Worm (Caenorhabditis elegans) whole organism, L2 larva: ENCODE data around the gene best-12.
"Not testable (repeated sequence)": the region's sequence is repeated elsewhere in the genome, so short reads cannot be mapped to it uniquely, and the experiment has no call there.

Source experiments
- C34F6.9 ChIP-seq: fragments of 150-350 bp; optimal IDR thresholded peaks from 2 replicates; lab custom pipeline; 2014; ENCODE audit warnings: missing biosample characterization, missing genetic modification characterization
- F13H6.1 ChIP-seq: sonication (generic microtip); optimal IDR thresholded peaks from 2 replicates; lab custom pipeline; 2016; ENCODE audit warnings: missing genetic modification characterization, missing compliant biosample characterization
- R02D3.7 ChIP-seq: fragments of 150-350 bp; optimal IDR thresholded peaks from 2 replicates; lab custom pipeline; 2014; ENCODE audit warnings: missing biosample characterization, missing genetic modification characterization
- ZK546.5 ChIP-seq: sonication (generic microtip); optimal IDR thresholded peaks from 2 replicates; lab custom pipeline; 2017; ENCODE audit warnings: missing biosample characterization, missing genetic modification characterization
- alr-1 ChIP-seq: fragments of 150-350 bp; optimal IDR thresholded peaks from 2 replicates; lab custom pipeline; 2014; ENCODE audit warnings: missing biosample characterization, missing genetic modification characterization
- ama-1 ChIP-seq: fragments of 150-350 bp; optimal IDR thresholded peaks from 2 replicates; lab custom pipeline; 2018; ENCODE audit warnings: inconsistent platforms
- blmp-1 ChIP-seq: sonication (generic microtip); optimal IDR thresholded peaks from 2 replicates; lab custom pipeline; 2017; ENCODE audit warnings: missing genetic modification characterization, mild to moderate bottlenecking, missing compliant biosample characterization, antibody characterized with exemption, moderate library complexity; ENCODE audit not compliant: insufficient read depth
- ceh-16 ChIP-seq: fragments of 150-350 bp; optimal IDR thresholded peaks from 2 replicates; lab custom pipeline; 2014; ENCODE audit warnings: missing biosample characterization, missing genetic modification characterization
- crh-2 ChIP-seq: sonication (generic microtip); optimal IDR thresholded peaks from 2 replicates; lab custom pipeline; 2017; ENCODE audit warnings: missing biosample characterization, missing genetic modification characterization
- elt-1 ChIP-seq: fragments of 150-350 bp; optimal IDR thresholded peaks from 2 replicates; lab custom pipeline; 2014; ENCODE audit warnings: missing biosample characterization, missing genetic modification characterization
- fos-1 ChIP-seq: fragments of 150-350 bp; optimal IDR thresholded peaks from 2 replicates; lab custom pipeline; 2014; ENCODE audit warnings: missing biosample characterization, missing genetic modification characterization
- lin-11 ChIP-seq: fragments of 150-350 bp; sonication (generic microtip); optimal IDR thresholded peaks from 2 replicates; lab custom pipeline; 2014; ENCODE audit warnings: missing biosample characterization, missing genetic modification characterization, inconsistent platforms, mixed read lengths
- lin-13 ChIP-seq: fragments of 150-350 bp; optimal IDR thresholded peaks from 2 replicates; lab custom pipeline; 2014; ENCODE audit warnings: missing biosample characterization, missing genetic modification reagents, missing genetic modification characterization
- lsy-2 ChIP-seq, 2 experiments: fragments of 150-350 bp in 1 of 2; sonication (generic microtip) in 1 of 2; optimal IDR thresholded peaks; 2 replicates each; lab custom pipeline; 2014 to 2017; ENCODE audit warnings: missing biosample characterization in 2 of 2, missing genetic modification characterization in 2 of 2
- nhr-12 ChIP-seq: fragments of 150-350 bp; optimal IDR thresholded peaks from 2 replicates; lab custom pipeline; 2014; ENCODE audit warnings: missing biosample characterization, missing genetic modification characterization
- nhr-129 ChIP-seq: fragments of 150-350 bp; optimal IDR thresholded peaks from 2 replicates; lab custom pipeline; 2014; ENCODE audit warnings: missing biosample characterization, missing genetic modification characterization
- nhr-21 ChIP-seq: fragments of 150-350 bp; optimal IDR thresholded peaks from 2 replicates; lab custom pipeline; 2014; ENCODE audit warnings: missing biosample characterization, missing genetic modification characterization
- nhr-23 ChIP-seq: fragments of 150-350 bp; optimal IDR thresholded peaks from 2 replicates; lab custom pipeline; 2014; ENCODE audit warnings: missing biosample characterization, missing genetic modification reagents, missing genetic modification characterization
- nhr-237 ChIP-seq: fragments of 150-350 bp; optimal IDR thresholded peaks from 2 replicates; lab custom pipeline; 2014; ENCODE audit warnings: missing biosample characterization, missing genetic modification characterization
- nhr-25 ChIP-seq: fragments of 150-350 bp; sonication (generic microtip); optimal IDR thresholded peaks from 3 replicates; lab custom pipeline; 2014; ENCODE audit warnings: missing biosample characterization, missing genetic modification characterization
- nhr-6 ChIP-seq: fragments of 150-350 bp; optimal IDR thresholded peaks from 2 replicates; lab custom pipeline; 2014; ENCODE audit warnings: missing biosample characterization, missing genetic modification characterization
- nhr-77 ChIP-seq: fragments of 150-350 bp; optimal IDR thresholded peaks from 2 replicates; lab custom pipeline; 2014; ENCODE audit warnings: missing biosample characterization, missing genetic modification characterization
- peb-1 ChIP-seq: fragments of 150-350 bp; optimal IDR thresholded peaks from 2 replicates; lab custom pipeline; 2014; ENCODE audit warnings: missing biosample characterization, missing genetic modification characterization
- sem-4 ChIP-seq: fragments of 150-350 bp; optimal IDR thresholded peaks from 2 replicates; lab custom pipeline; 2014; ENCODE audit warnings: missing biosample characterization, missing genetic modification reagents, missing genetic modification characterization
- skn-1 ChIP-seq: sonication (generic microtip); optimal IDR thresholded peaks from 2 replicates; lab custom pipeline; 2017; ENCODE audit warnings: missing biosample characterization, missing genetic modification characterization
- sma-3 ChIP-seq: sonication (generic microtip); optimal IDR thresholded peaks from 2 replicates; lab custom pipeline; 2016; ENCODE audit warnings: missing genetic modification reagents, missing genetic modification characterization, missing compliant biosample characterization
- sma-9 ChIP-seq, 2 experiments: fragments of 150-350 bp in 1 of 2; sonication (generic microtip) in 1 of 2; optimal IDR thresholded peaks; 2 replicates each; lab custom pipeline; 2014 to 2016; ENCODE audit warnings: missing genetic modification characterization in 2 of 2, mild to moderate bottlenecking in 1 of 2, missing biosample characterization in 1 of 2, missing compliant biosample characterization in 1 of 2, missing genetic modification reagents in 1 of 2, moderate library complexity in 1 of 2
- zag-1 ChIP-seq: fragments of 150-350 bp; optimal IDR thresholded peaks from 2 replicates; lab custom pipeline; 2014; ENCODE audit warnings: missing biosample characterization, missing genetic modification characterization
- ztf-11 ChIP-seq: sonication (generic microtip); optimal IDR thresholded peaks from 2 replicates; lab custom pipeline; 2017; ENCODE audit warnings: missing biosample characterization, missing genetic modification characterization

best-12 gene

ce11 chrV:16036166-16036565 lies 13.1 kb upstream of the best-12 start, which contains the start of gene T10C6.10:
T10C6.10 (plus strand) TSS chrV:16036413.
- no peak for TF ChIP-seq nhr-12 (tag; lab: Kevin White, UChicago)
- no peak for TF ChIP-seq lsy-2 (tag; optimal IDR thresholded peaks at IDR 0.05; lab: Kevin White, UChicago)
- no peak for TF ChIP-seq nhr-25 (tag; lab: Kevin White, UChicago)
- no peak for TF ChIP-seq blmp-1 (tag; lab: Kevin White, UChicago)
- no peak for TF ChIP-seq ztf-11
- no peak for TF ChIP-seq sma-9 (GFP tag; optimal IDR thresholded peaks at IDR 0.05; lab: Kevin White, UChicago)
- no peak for TF ChIP-seq sma-9 (tag; optimal IDR thresholded peaks at IDR 0.05; lab: Kevin White, UChicago)
- TF ChIP-seq nhr-237 (tag; lab: Kevin White, UChicago), result no peak
- TF ChIP-seq zag-1 (tag; lab: Kevin White, UChicago), result no peak
- TF ChIP-seq nhr-129 (tag; lab: Kevin White, UChicago), result no peak
- no peak for TF ChIP-seq C34F6.9 (tag; lab: Kevin White, UChicago)
- TF ChIP-seq skn-1 (tag; lab: Kevin White, UChicago), result no peak
- no peak for TF ChIP-seq ZK546.5 (tag; lab: Kevin White, UChicago)
- TF ChIP-seq elt-1 (tag; lab: Kevin White, UChicago), result no peak
- TF ChIP-seq lin-13 (GFP tag; lab: Kevin White, UChicago), result no peak
- TF ChIP-seq sem-4 (tag; lab: Kevin White, UChicago), result no peak
- TF ChIP-seq nhr-23 (tag; lab: Kevin White, UChicago), result no peak
- TF ChIP-seq R02D3.7 (tag; lab: Kevin White, UChicago), result no peak

DNA sequence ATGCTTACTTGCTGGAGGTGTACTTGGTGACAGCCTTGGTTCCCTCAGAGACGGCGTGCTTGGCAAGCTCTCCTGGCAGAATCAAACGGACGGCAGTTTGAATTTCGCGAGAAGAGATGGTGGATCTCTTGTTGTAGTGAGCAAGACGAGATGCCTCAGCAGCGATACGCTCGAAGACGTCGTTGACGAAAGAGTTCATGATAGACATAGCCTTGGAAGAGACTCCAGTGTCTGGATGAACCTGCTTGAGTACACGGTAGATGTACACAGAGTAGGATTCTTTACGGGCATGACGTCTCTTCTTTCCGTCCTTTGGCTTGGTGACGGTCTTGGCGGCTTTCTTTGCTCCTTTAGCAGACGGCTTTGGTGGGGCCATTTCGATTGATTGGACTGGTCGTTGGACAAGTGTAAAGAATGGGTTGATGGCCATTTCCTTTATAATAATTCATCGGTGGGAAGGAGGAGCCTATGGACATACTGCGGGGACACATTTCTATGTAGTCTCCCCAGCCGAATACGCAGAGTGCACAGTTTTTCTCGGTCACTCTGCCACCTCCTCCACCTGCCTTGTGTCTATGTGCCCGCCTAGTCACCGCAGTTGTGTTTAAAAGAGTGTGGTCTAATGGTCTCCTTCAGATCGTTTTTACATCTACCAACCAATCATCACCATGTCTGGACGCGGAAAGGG lies 9.0 kb upstream of the best-12 start, which contains the start of the genes his-4 and his-3:
his-4 (minus strand) TSS at position 376 of the 688 bp plus-strand sequence.
his-3 (plus strand) TSS at position 669 of the 688 bp plus-strand sequence.
- TF ChIP-seq sma-3 (GFP tag; lab: Kevin White, UChicago) (peak; percentile 39), lsy-2 (tag; optimal IDR thresholded peaks at IDR 0.05; lab: Kevin White, UChicago) (peak in 1 of 2 experiments; percentile 38), nhr-25 (tag; lab: Kevin White, UChicago) (peak; percentile 85), F13H6.1 (tag; lab: Kevin White, UChicago) (peak; percentile 27), fos-1 (tag; lab: Kevin White, UChicago) (peak; percentile 49), lin-13 (GFP tag; lab: Kevin White, UChicago) (peak; percentile 24), nhr-6 (tag; lab: Kevin White, UChicago) (peak; percentile 52), nhr-129 (tag; lab: Kevin White, UChicago) (peak; percentile 27), sma-9 (GFP tag; optimal IDR thresholded peaks at IDR 0.05; lab: Kevin White, UChicago) (peak; percentile 59), ceh-16 (tag; lab: Kevin White, UChicago) (peak; percentile 95)
- TF ChIP-seq sma-9 (tag; optimal IDR thresholded peaks at IDR 0.05; lab: Kevin White, UChicago), result not testable (repeated sequence)
- TF ChIP-seq, all 48 proteins: peak for 10; not testable (repeated sequence) for 38

- no peak for TF ChIP-seq alr-1 (tag; lab: Kevin White, UChicago)
- TF ChIP-seq ama-1 (lab: Kevin White, UChicago), result no peak
- no peak for TF ChIP-seq lin-11 (tag; lab: Kevin White, UChicago)
- no peak for TF ChIP-seq ceh-16 (tag; lab: Kevin White, UChicago)
- no peak for TF ChIP-seq peb-1
These were observed 7.9 kb upstream of the best-12 start for ce11 chrV:16041412-16041811.

DNA sequence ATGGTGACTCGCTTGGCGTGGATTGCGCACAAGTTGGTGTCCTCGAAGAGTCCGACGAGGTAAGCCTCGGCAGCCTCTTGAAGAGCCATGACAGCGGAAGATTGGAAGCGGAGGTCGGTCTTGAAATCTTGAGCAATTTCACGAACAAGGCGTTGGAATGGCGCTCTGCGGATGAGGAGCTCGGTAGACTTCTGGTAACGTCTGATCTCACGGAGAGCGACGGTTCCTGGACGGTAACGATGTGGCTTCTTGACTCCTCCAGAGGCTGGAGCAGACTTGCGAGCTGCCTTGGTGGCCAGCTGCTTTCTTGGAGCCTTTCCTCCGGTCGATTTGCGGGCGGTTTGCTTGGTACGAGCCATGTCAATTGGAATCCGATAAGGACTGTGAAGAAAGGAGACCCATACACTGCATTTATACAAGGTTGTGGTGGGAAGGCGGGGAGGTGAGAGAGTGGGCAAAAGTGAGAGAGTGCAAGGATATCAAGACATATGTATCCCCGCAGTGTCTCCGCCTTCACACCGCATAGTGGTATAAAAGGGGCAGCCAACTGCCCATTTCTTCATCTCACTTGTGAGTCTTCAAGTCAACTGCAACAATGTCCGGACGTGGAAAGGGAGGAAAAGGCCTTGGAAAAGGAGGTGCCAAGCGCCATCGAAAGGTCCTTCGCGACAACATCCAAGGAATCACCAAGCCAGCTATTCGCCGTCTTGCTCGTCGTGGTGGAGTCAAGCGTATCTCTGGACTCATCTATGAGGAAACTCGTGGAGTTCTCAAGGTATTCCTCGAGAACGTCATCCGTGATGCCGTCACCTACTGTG lies 7.1 kb upstream of the best-12 start, which contains the start of the genes his-2 and his-1:
his-2 (minus strand) TSS at position 359 of the 818 bp plus-strand sequence.
his-1 (plus strand) TSS at position 596 of the 818 bp plus-strand sequence.
- peak; percentile 19 for TF ChIP-seq nhr-25 (tag; lab: Kevin White, UChicago)

- TF ChIP-seq nhr-25 (tag; lab: Kevin White, UChicago), result no peak
These were observed 6.6 kb upstream of the best-12 start for ce11 chrV:16042743-16043014.

- TF ChIP-seq sma-9 (GFP tag; optimal IDR thresholded peaks at IDR 0.05; lab: Kevin White, UChicago) (peak; percentile 23), sma-9 (tag; optimal IDR thresholded peaks at IDR 0.05; lab: Kevin White, UChicago) (no peak), crh-2 (tag; lab: Kevin White, UChicago) (peak; percentile 23), nhr-21 (tag; lab: Kevin White, UChicago) (no peak), nhr-77 (tag; lab: Kevin White, UChicago) (no peak), fos-1 (tag; lab: Kevin White, UChicago) (peak; percentile 31)
These were observed 5.6 kb upstream of the best-12 start for ce11 chrV:16043686-16044085.
